Worm (Caenorhabditis elegans): Measurements from ENCODE around the gene F58A3.4.

Gene F58A3.4

ce11 chrX:10965508-10965907 lies 45.0 kb downstream of the F58A3.4 start:
- TF ChIP-seq let-607 (tag; optimal IDR thresholded peaks at IDR 0.05) (no peak), unc-62 (GFP tag; optimal IDR thresholded peaks at IDR 0.05) (no peak), let-526 (GFP tag; IDR thresholded peaks at IDR 0.05) (no peak), F10E7.11 (tag; optimal IDR thresholded peaks at IDR 0.05) (no peak), madf-3 (GFP tag; IDR thresholded peaks at IDR 0.05) (no peak), snpc-1.1 (tag; optimal IDR thresholded peaks at IDR 0.05; ENCODE audit: insufficient read depth) (no peak), lsy-27 (tag; optimal IDR thresholded peaks at IDR 0.05; ENCODE audit: borderline replicate concordance, insufficient read depth) (no peak), tbx-9 (tag; optimal IDR thresholded peaks at IDR 0.05; ENCODE audit: borderline replicate concordance) (no peak)

ce11 chrX:10963453-10964046 lies 46.9 kb downstream of the F58A3.4 start, which contains the start of gene nas-10:
Gene nas-10 (minus strand): TSS chrX:10963503.
- no peak for TF ChIP-seq bed-2 (GFP tag; IDR thresholded peaks at IDR 0.05)
- 0 out of 2 replicates have a peak, but pooled peaks have one; percentile 5 for TF ChIP-seq Y53F4B.3 (GFP tag; IDR thresholded peaks at IDR 0.05)
- TF ChIP-seq lir-1 (GFP tag; conservative IDR thresholded peaks at IDR 0.05), result 0 out of 2 replicates have a peak, but pooled peaks have one; percentile 10
- TF ChIP-seq nhr-179 (tag; optimal IDR thresholded peaks at IDR 0.05), result peak; percentile 64
- TF ChIP-seq hrde-1 (tag; optimal IDR thresholded peaks at IDR 0.05; ENCODE audit: borderline replicate concordance), result peak; percentile 73
- TF ChIP-seq C17E4.6 (GFP tag; IDR thresholded peaks at IDR 0.05), result no peak
- no peak for TF ChIP-seq pha-4 (tag; optimal IDR thresholded peaks at IDR 0.05)
- peak; percentile 22 for TF ChIP-seq atf-7 (tag; optimal IDR thresholded peaks at IDR 0.05)
- TF ChIP-seq Y53G8AR.9 (GFP tag; conservative IDR thresholded peaks at IDR 0.05), result no peak
- TF ChIP-seq egrh-3 (GFP tag; IDR thresholded peaks at IDR 0.05), result no peak
- no peak for TF ChIP-seq hlh-26 (GFP tag; conservative IDR thresholded peaks at IDR 0.05)
- no peak for TF ChIP-seq ceh-79 (tag; optimal IDR thresholded peaks at IDR 0.05)
- TF ChIP-seq ets-4 (GFP tag; optimal IDR thresholded peaks at IDR 0.05), result peak; percentile 56
- TF ChIP-seq ZK185.1 (tag; optimal IDR thresholded peaks at IDR 0.05; ENCODE audit: poor library complexity, severe bottlenecking), result peak; percentile 76
- no peak for TF ChIP-seq lin-40 (tag; optimal IDR thresholded peaks at IDR 0.05)
- TF ChIP-seq T07F8.4 (tag; optimal IDR thresholded peaks at IDR 0.05), result peak; percentile 39
- TF ChIP-seq chd-7 (tag; optimal IDR thresholded peaks at IDR 0.05), result peak; percentile 53
- no peak for TF ChIP-seq Y95B8A.8 (GFP tag; IDR thresholded peaks at IDR 0.05)
- TF ChIP-seq F39B2.1 (GFP tag; IDR thresholded peaks at IDR 0.05), result no peak
- TF ChIP-seq ceh-27 (GFP tag; optimal IDR thresholded peaks at IDR 0.05), result peak; percentile 40
- no peak for TF ChIP-seq nhr-80 (tag; optimal IDR thresholded peaks at IDR 0.05)
- peak; percentile 93 for TF ChIP-seq Y56A3A.18 (GFP tag; IDR thresholded peaks at IDR 0.05)
- TF ChIP-seq cebp-1 (GFP tag; IDR thresholded peaks at IDR 0.05), result no peak; the same call in 1 of the 2 replicates
- no peak for TF ChIP-seq cebp-1 (tag; optimal IDR thresholded peaks at IDR 0.05)
- TF ChIP-seq F37B4.10 (GFP tag; IDR thresholded peaks at IDR 0.05), result no peak
- no peak for TF ChIP-seq hsf-1 (GFP tag; IDR thresholded peaks at IDR 0.05)
- no peak for TF ChIP-seq madf-8 (GFP tag; conservative IDR thresholded peaks at IDR 0.05)
- TF ChIP-seq unc-130 (GFP tag; optimal IDR thresholded peaks at IDR 0.05), result no peak
- TF ChIP-seq tbx-9 (tag; optimal IDR thresholded peaks at IDR 0.05; ENCODE audit: borderline replicate concordance), result no peak
- no peak for TF ChIP-seq ekl-4 (GFP tag; IDR thresholded peaks at IDR 0.05)
- peak; percentile 91 for TF ChIP-seq rpc-1 (optimal IDR thresholded peaks at IDR 0.05)
- peak; percentile 96 for TF ChIP-seq rpc-1 (tag; optimal IDR thresholded peaks at IDR 0.05)
- TF ChIP-seq dox-1 (GFP tag; IDR thresholded peaks at IDR 0.05), result no peak; the same call in 1 of the 2 replicates
- TF ChIP-seq lin-54 (GFP tag; optimal IDR thresholded peaks at IDR 0.05), result no peak
- no peak for TF ChIP-seq sdz-38 (tag; optimal IDR thresholded peaks at IDR 0.05)
- TF ChIP-seq athp-1 (tag; optimal IDR thresholded peaks at IDR 0.05), result peak; percentile 41
- peak; percentile 85 for TF ChIP-seq nfyb-1 (GFP tag; IDR thresholded peaks at IDR 0.05)
- 0 out of 2 replicates have a peak, but pooled peaks have one; percentile 38 for TF ChIP-seq cebp-2 (GFP tag; IDR thresholded peaks at IDR 0.05)
- TF ChIP-seq nfya-1 (tag; optimal IDR thresholded peaks at IDR 0.05; ENCODE audit: borderline replicate concordance, insufficient read depth), result no peak

All from whole organism, young adult.